Fruit fly (Drosophila melanogaster) whole organism, embryonic: ENCODE results near the gene RpS28a.
A peak's percentile ranks its signal among the peaks of the same experiment; 100 is the strongest.

Experiments used
- Bdp1 ChIP-seq: fragments of 200-800 bp; sonication (Bioruptor generic); optimal IDR thresholded peaks from 3 replicates; lab custom pipeline; 2016; ENCODE audit warnings: missing biosample characterization, missing genetic modification characterization
- Bteb2 ChIP-seq: fragments of 200-800 bp; sonication (Bioruptor generic); optimal IDR thresholded peaks from 2 replicates; lab custom pipeline; 2016; ENCODE audit warnings: missing biosample characterization, missing genetic modification characterization
- CG10147 ChIP-seq: fragments of 200-800 bp; sonication (Bioruptor generic); optimal IDR thresholded peaks from 2 replicates; lab custom pipeline; 2019; ENCODE audit warnings: missing biosample characterization, mild to moderate bottlenecking, missing genetic modification characterization, moderate library complexity
- CG10209 ChIP-seq: fragments of 200-800 bp; sonication (Bioruptor generic); optimal IDR thresholded peaks from 3 replicates; lab custom pipeline; 2017; ENCODE audit warnings: missing biosample characterization, mild to moderate bottlenecking, missing genetic modification characterization, missing genetic modification reagents
- CG11093 ChIP-seq: fragments of 200-800 bp; sonication (Bioruptor generic); IDR thresholded peaks from 3 replicates; pipeline ENCODE4 v1.3.6; 2022; ENCODE audit warnings: missing biosample characterization, missing genetic modification characterization
- CG11723 ChIP-seq: fragments of 200-800 bp; sonication (Bioruptor generic); optimal IDR thresholded peaks from 2 replicates; lab custom pipeline; 2017; ENCODE audit warnings: missing biosample characterization, mild to moderate bottlenecking, missing genetic modification characterization
- CG12299 ChIP-seq: fragments of 200-800 bp; sonication (Bioruptor generic); optimal IDR thresholded peaks from 2 replicates; lab custom pipeline; 2018; ENCODE audit warnings: missing biosample characterization, mild to moderate bottlenecking, missing genetic modification characterization
- CG12659 ChIP-seq: fragments of 200-800 bp; sonication (Bioruptor generic); optimal IDR thresholded peaks from 3 replicates; lab custom pipeline; 2017; ENCODE audit warnings: mild to moderate bottlenecking, missing biosample characterization, missing genetic modification reagents, missing genetic modification characterization
- CG13424 ChIP-seq: fragments of 200-800 bp; sonication (Bioruptor generic); optimal IDR thresholded peaks from 2 replicates; lab custom pipeline; 2019; ENCODE audit warnings: missing biosample characterization, mild to moderate bottlenecking, missing genetic modification characterization, moderate library complexity
- CG13775 ChIP-seq: fragments of 200-800 bp; sonication (Bioruptor generic); optimal IDR thresholded peaks from 3 replicates; lab custom pipeline; 2017; ENCODE audit warnings: missing biosample characterization, mild to moderate bottlenecking, missing genetic modification characterization
- CG15514 ChIP-seq: fragments of 200-800 bp; sonication (Bioruptor generic); optimal IDR thresholded peaks from 3 replicates; lab custom pipeline; 2017; ENCODE audit warnings: missing biosample characterization, missing genetic modification characterization, mild to moderate bottlenecking, moderate library complexity, missing genetic modification reagents
- CG1603 ChIP-seq: fragments of 200-800 bp; sonication (Bioruptor generic); optimal IDR thresholded peaks from 2 replicates; lab custom pipeline; 2019; ENCODE audit warnings: missing biosample characterization, mild to moderate bottlenecking, missing genetic modification characterization, moderate library complexity
- CG16813 ChIP-seq: fragments of 200-800 bp; sonication (Bioruptor generic); IDR thresholded peaks from 3 replicates; pipeline ENCODE4 v1.3.6; 2022; ENCODE audit warnings: missing biosample characterization, missing genetic modification characterization; ENCODE audit not compliant: partially characterized antibody
- CG16815 ChIP-seq: fragments of 200-800 bp; sonication (Bioruptor generic); optimal IDR thresholded peaks from 3 replicates; lab custom pipeline; 2017; ENCODE audit warnings: missing biosample characterization, mild to moderate bottlenecking, missing genetic modification characterization
- CG18764 ChIP-seq: fragments of 200-800 bp; sonication (Bioruptor generic); optimal IDR thresholded peaks from 3 replicates; lab custom pipeline; 2016; ENCODE audit warnings: missing biosample characterization, missing genetic modification characterization
- CG30431 ChIP-seq: fragments of 200-800 bp; sonication (Bioruptor generic); optimal IDR thresholded peaks from 2 replicates; lab custom pipeline; 2017; ENCODE audit warnings: missing biosample characterization, missing genetic modification characterization
- CG31365 ChIP-seq: fragments of 200-800 bp; sonication (Bioruptor generic); optimal IDR thresholded peaks from 2 replicates; lab custom pipeline; 2018; ENCODE audit warnings: missing biosample characterization, mild to moderate bottlenecking, missing genetic modification characterization
- CG3163 ChIP-seq: fragments of 200-800 bp; sonication (Bioruptor generic); optimal IDR thresholded peaks from 3 replicates; lab custom pipeline; 2016; ENCODE audit warnings: missing biosample characterization, missing genetic modification characterization
- CG32532 ChIP-seq: fragments of 200-800 bp; sonication (Bioruptor generic); IDR thresholded peaks from 2 replicates; pipeline ENCODE4 v1.3.6; 2022; ENCODE audit warnings: missing biosample characterization, missing genetic modification characterization
- CG4617 ChIP-seq: fragments of 200-800 bp; sonication (Bioruptor generic); optimal IDR thresholded peaks from 3 replicates; lab custom pipeline; 2016; ENCODE audit warnings: missing biosample characterization, missing genetic modification characterization, borderline replicate concordance
- CG5953 ChIP-seq: fragments of 200-800 bp; sonication (Bioruptor generic); IDR thresholded peaks from 2 replicates; pipeline ENCODE4 v1.3.6; 2022; ENCODE audit warnings: missing biosample characterization, missing genetic modification characterization
- CG8089 ChIP-seq: fragments of 200-800 bp; sonication (Bioruptor generic); optimal IDR thresholded peaks from 3 replicates; lab custom pipeline; 2016; ENCODE audit warnings: missing biosample characterization, missing genetic modification characterization
- CG9609 ChIP-seq: fragments of 200-800 bp; sonication (Bioruptor generic); optimal IDR thresholded peaks from 3 replicates; lab custom pipeline; 2016; ENCODE audit warnings: missing biosample characterization, missing genetic modification characterization
- CG9727 ChIP-seq: fragments of 200-800 bp; sonication (Bioruptor generic); optimal IDR thresholded peaks from 3 replicates; lab custom pipeline; 2017; ENCODE audit warnings: missing biosample characterization, mild to moderate bottlenecking, missing genetic modification characterization
- CrebB ChIP-seq: fragments of 200-800 bp; sonication (Bioruptor generic); optimal IDR thresholded peaks from 3 replicates; lab custom pipeline; 2018; ENCODE audit warnings: missing biosample characterization, mild to moderate bottlenecking, missing genetic modification characterization
- Dll ChIP-seq: fragments of 200-800 bp; sonication (Bioruptor generic); IDR thresholded peaks from 4 replicates; pipeline ENCODE4 v1.3.6; 2022; ENCODE audit warnings: missing biosample characterization, missing genetic modification characterization; ENCODE audit not compliant: partially characterized antibody
- Gsc ChIP-seq: fragments of 200-800 bp; sonication (Bioruptor generic); IDR thresholded peaks from 2 replicates; pipeline ENCODE4 v1.3.6; 2022; ENCODE audit warnings: missing biosample characterization, missing genetic modification characterization
- Hsf ChIP-seq: fragments of 200-800 bp; sonication (Bioruptor generic); optimal IDR thresholded peaks from 3 replicates; lab custom pipeline; 2016; ENCODE audit warnings: missing biosample characterization, missing genetic modification characterization
- Max ChIP-seq: fragments of 200-800 bp; sonication (Bioruptor generic); optimal IDR thresholded peaks from 2 replicates; lab custom pipeline; 2016; ENCODE audit warnings: missing biosample characterization, mild to moderate bottlenecking, missing genetic modification characterization
- NFAT ChIP-seq: fragments of 200-800 bp; sonication (Bioruptor generic); IDR thresholded peaks from 2 replicates; pipeline ENCODE4 v1.3.6; 2022; ENCODE audit warnings: missing biosample characterization, missing genetic modification characterization
- Oaz ChIP-seq: fragments of 200-800 bp; sonication (Bioruptor generic); IDR thresholded peaks from 2 replicates; pipeline ENCODE4 v1.3.6; 2022; ENCODE audit warnings: missing biosample characterization, missing genetic modification characterization
- Side ChIP-seq: fragments of 200-800 bp; sonication (Bioruptor generic); optimal IDR thresholded peaks from 2 replicates; lab custom pipeline; 2016; ENCODE audit warnings: missing biosample characterization, missing genetic modification characterization
- Sin3A ChIP-seq: fragments of >200 bp; optimal IDR thresholded peaks from 2 replicates; lab custom pipeline; 2018
- Six4 ChIP-seq: fragments of 200-800 bp; sonication (Bioruptor generic); optimal IDR thresholded peaks from 2 replicates; lab custom pipeline; 2016; ENCODE audit warnings: missing biosample characterization, missing genetic modification characterization
- Stat92E ChIP-seq, 3 experiments: fragments of >200 bp in 2 of 3; fragments of 200-800 bp in 1 of 3; sonication (Bioruptor generic) in 1 of 3; optimal IDR thresholded peaks; 2 replicates each; lab custom pipeline; 2017 to 2019; ENCODE audit warnings: missing biosample characterization in 3 of 3, missing genetic modification characterization in 3 of 3, mild to moderate bottlenecking in 1 of 3, moderate library complexity in 1 of 3
- ato ChIP-seq: fragments of 200-800 bp; sonication (Bioruptor generic); IDR thresholded peaks from 2 replicates; pipeline ENCODE4 v1.3.6; 2022; ENCODE audit warnings: missing biosample characterization, missing genetic modification characterization; ENCODE audit not compliant: partially characterized antibody
- az2 ChIP-seq: fragments of 200-800 bp; sonication (Bioruptor generic); optimal IDR thresholded peaks from 3 replicates; lab custom pipeline; 2016; ENCODE audit warnings: missing biosample characterization, missing genetic modification characterization
- bbx ChIP-seq: fragments of 200-800 bp; sonication (Bioruptor generic); IDR thresholded peaks from 2 replicates; pipeline ENCODE4 v1.3.6; 2022; ENCODE audit warnings: missing biosample characterization, missing genetic modification characterization; ENCODE audit not compliant: partially characterized antibody
- cas ChIP-seq: fragments of 200-800 bp; sonication (Bioruptor generic); IDR thresholded peaks from 2 replicates; pipeline ENCODE4 v1.3.6; 2022; ENCODE audit warnings: missing biosample characterization, missing genetic modification characterization
- en ChIP-seq: fragments of 200-800 bp; sonication (Bioruptor generic); optimal IDR thresholded peaks from 2 replicates; lab custom pipeline; 2016; ENCODE audit warnings: missing biosample characterization, missing genetic modification characterization
- jumu ChIP-seq: fragments of 200-800 bp; sonication (Bioruptor generic); optimal IDR thresholded peaks from 3 replicates; lab custom pipeline; 2016; ENCODE audit warnings: missing biosample characterization, missing genetic modification characterization
- lbe ChIP-seq: fragments of 200-800 bp; sonication (Bioruptor generic); optimal IDR thresholded peaks from 2 replicates; lab custom pipeline; 2016; ENCODE audit warnings: missing biosample characterization, mild to moderate bottlenecking, missing genetic modification characterization
- lmd ChIP-seq: fragments of 200-800 bp; sonication (Bioruptor generic); IDR thresholded peaks from 2 replicates; pipeline ENCODE4 v1.3.6; 2022; ENCODE audit warnings: missing biosample characterization, missing genetic modification characterization
- odd ChIP-seq: fragments of 200-800 bp; sonication (Bioruptor generic); optimal IDR thresholded peaks from 2 replicates; lab custom pipeline; 2017; ENCODE audit warnings: missing biosample characterization, mild to moderate bottlenecking, missing genetic modification characterization
- pnt ChIP-seq: fragments of 200-800 bp; sonication (Bioruptor generic); optimal IDR thresholded peaks from 3 replicates; lab custom pipeline; 2016; ENCODE audit warnings: missing biosample characterization, missing genetic modification characterization
- pzg ChIP-seq: fragments of 200-800 bp; sonication (Bioruptor generic); optimal IDR thresholded peaks from 3 replicates; lab custom pipeline; 2018; ENCODE audit warnings: missing biosample characterization, mild to moderate bottlenecking, missing genetic modification characterization, moderate library complexity
- sens-2 ChIP-seq: fragments of 200-800 bp; sonication (Bioruptor generic); IDR thresholded peaks from 2 replicates; pipeline ENCODE4 v1.3.6; 2022; ENCODE audit warnings: missing biosample characterization, missing genetic modification characterization
- sob ChIP-seq: fragments of 200-800 bp; sonication (Bioruptor generic); IDR thresholded peaks from 2 replicates; pipeline ENCODE4 v1.3.6; 2022; ENCODE audit warnings: missing biosample characterization, missing genetic modification characterization
- tin ChIP-seq: fragments of 200-800 bp; sonication (Bioruptor generic); optimal IDR thresholded peaks from 3 replicates; lab custom pipeline; 2016; ENCODE audit warnings: missing biosample characterization, missing genetic modification characterization
- vnd ChIP-seq: fragments of 200-800 bp; sonication (Bioruptor generic); IDR thresholded peaks from 3 replicates; pipeline ENCODE4 v1.3.6; 2022; ENCODE audit warnings: missing biosample characterization, missing genetic modification characterization; ENCODE audit not compliant: partially characterized antibody
- vvl ChIP-seq: fragments of 200-800 bp; sonication (Bioruptor generic); IDR thresholded peaks from 2 replicates; pipeline ENCODE4 v1.3.6; 2022; ENCODE audit warnings: missing biosample characterization, missing genetic modification characterization

RpS28a gene

DNA sequence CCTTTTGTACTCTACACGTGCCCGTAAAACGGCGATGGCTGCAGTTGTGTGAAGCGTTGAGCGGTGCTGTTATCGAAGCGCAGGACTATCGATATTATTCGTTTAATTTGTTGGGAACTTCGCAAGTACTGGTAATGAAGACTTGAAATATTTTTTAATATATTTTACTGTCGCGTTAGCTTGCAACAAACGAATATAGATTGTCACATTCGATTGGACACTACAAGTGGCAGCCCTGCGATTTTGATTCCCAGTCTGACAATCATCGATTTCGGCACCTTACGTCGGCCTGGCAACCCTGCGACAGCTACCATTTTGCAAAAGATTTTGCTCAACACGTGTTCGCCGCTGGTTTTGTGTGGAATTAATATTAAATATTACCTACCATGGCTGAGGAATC is 17.8 kb downstream of the RpS28a start, which contains the start of the genes Nlp and Nph (continued):
- TF ChIP-seq cas (GFP tag; lab: Robert Waterston, UW) (no peak), Max (GFP tag; lab: Kevin White, UChicago) (peak; percentile 87), Stat92E (GFP tag; optimal IDR thresholded peaks at IDR 0.05; lab: Kevin White, UChicago) (no peak), NFAT (no peak), odd (no peak), CG13424 (peak; percentile 15), CG10147 (GFP tag; lab: Kevin White, UChicago) (no peak), vnd (GFP tag; lab: Robert Waterston, UW) (peak; percentile 75; the same call in 2 of the 3 replicates), CG3163 (GFP tag; lab: Kevin White, UChicago) (no peak), Oaz (GFP tag; lab: Robert Waterston, UW) (no peak), CG4617 (GFP tag; lab: Kevin White, UChicago) (peak; percentile 28), vvl (GFP tag; lab: Robert Waterston, UW) (no peak), jumu (GFP tag; lab: Kevin White, UChicago) (no peak), CG11723 (GFP tag; lab: Kevin White, UChicago) (no peak), CG11093 (no peak), bbx (GFP tag; lab: Robert Waterston, UW) (peak; percentile 76), Sin3A (peak; percentile 84), sens-2 (no peak), pzg (GFP tag; lab: Kevin White, UChicago) (peak; percentile 77), Dll (peak; percentile 96), sob (GFP tag; lab: Robert Waterston, UW) (no peak), Hsf (peak; percentile 36), CG5953 (no peak), CG1603 (peak; percentile 79), lmd (GFP tag; lab: Robert Waterston, UW) (no peak), az2 (GFP tag; lab: Kevin White, UChicago) (no peak), Bteb2 (GFP tag; lab: Kevin White, UChicago) (no peak), tin (GFP tag; lab: Kevin White, UChicago) (peak; percentile 43), CG31365 (tag; lab: Kevin White, UChicago) (no peak), CG32532 (peak; percentile 43; the same call in 1 of the 2 replicates), en (GFP tag; lab: Kevin White, UChicago) (no peak), CrebB (tag; lab: Kevin White, UChicago) (no peak), CG16813 (peak; percentile 86), CG9609 (no peak), CG18764 (GFP tag; lab: Kevin White, UChicago) (peak; percentile 10), CG8089 (GFP tag; lab: Kevin White, UChicago) (no peak), Side (GFP tag; lab: Kevin White, UChicago) (no peak), CG15514 (GFP tag; lab: Kevin White, UChicago) (peak; percentile 85), CG12299 (no peak), CG10209 (GFP tag; lab: Kevin White, UChicago) (no peak), CG13775 (GFP tag; lab: Kevin White, UChicago) (no peak), CG30431 (GFP tag; lab: Kevin White, UChicago) (no peak), CG12659 (GFP tag; lab: Kevin White, UChicago) (peak; percentile 65), CG16815 (GFP tag; lab: Kevin White, UChicago) (no peak), CG9727 (GFP tag; lab: Kevin White, UChicago) (no peak), pnt (GFP tag; lab: Kevin White, UChicago) (no peak), Six4 (GFP tag; lab: Kevin White, UChicago) (no peak), ato (GFP tag; lab: Robert Waterston, UW) (peak; percentile 85), lbe (no peak), Gsc (no peak), Bdp1 (GFP tag; lab: Kevin White, UChicago) (no peak)
